Fruit fly (Drosophila melanogaster): ENCODE data around the gene MED30.

MED30 gene

dm6 chr3L:638031-638414 is 15.9 kb downstream of the MED30 start (continued):
- TF ChIP-seq CG6272 (GFP tag; IDR thresholded peaks at IDR 0.05) (no peak), Nf-YA (GFP tag; IDR thresholded peaks at IDR 0.05) (0 out of 2 replicates have a peak, but pooled peaks have one; percentile 20), CG3281 (GFP tag; optimal IDR thresholded peaks at IDR 0.05) (no peak), wdn (GFP tag; IDR thresholded peaks at IDR 0.05) (no peak), ci (GFP tag; IDR thresholded peaks at IDR 0.05) (peak; percentile 55; the same call in 1 of the 3 replicates), CG4707 (GFP tag; optimal IDR thresholded peaks at IDR 0.05) (no peak), NFAT (GFP tag; IDR thresholded peaks at IDR 0.05) (no peak), H2.0 (GFP tag; IDR thresholded peaks at IDR 0.05) (no peak), ken (GFP tag; IDR thresholded peaks at IDR 0.05) (0 out of 3 replicates have a peak, but pooled peaks have one; percentile 10), vvl (GFP tag; IDR thresholded peaks at IDR 0.05) (no peak), al (GFP tag; IDR thresholded peaks at IDR 0.05) (no peak), sug (tag; optimal IDR thresholded peaks at IDR 0.05) (peak; percentile 94), ase (GFP tag; IDR thresholded peaks at IDR 0.05) (no peak), CG8281 (tag; optimal IDR thresholded peaks at IDR 0.05) (peak; percentile 17), Sin3A (optimal IDR thresholded peaks at IDR 0.05) (no peak), CG8388 (GFP tag; optimal IDR thresholded peaks at IDR 0.05) (no peak), CG16779 (GFP tag; IDR thresholded peaks at IDR 0.05) (no peak), Atf3 (GFP tag; optimal IDR thresholded peaks at IDR 0.05) (no peak), dmrt11E (tag; optimal IDR thresholded peaks at IDR 0.05) (no peak), Hand (GFP tag; optimal IDR thresholded peaks at IDR 0.05) (no peak), CG7987 (GFP tag; optimal IDR thresholded peaks at IDR 0.05) (no peak), seq (GFP tag; IDR thresholded peaks at IDR 0.05) (no peak), zf30C (GFP tag; optimal IDR thresholded peaks at IDR 0.05) (no peak), CG6813 (GFP tag; optimal IDR thresholded peaks at IDR 0.05) (no peak), CG14014 (GFP tag; IDR thresholded peaks at IDR 0.05) (no peak), CG10147 (GFP tag; optimal IDR thresholded peaks at IDR 0.05) (no peak), CG4404 (GFP tag; IDR thresholded peaks at IDR 0.05) (no peak), pho (GFP tag; optimal IDR thresholded peaks at IDR 0.05) (no peak), eve (GFP tag; optimal IDR thresholded peaks at IDR 0.05) (no peak), Hey (tag; optimal IDR thresholded peaks at IDR 0.05) (peak; percentile 7), usp (GFP tag; optimal IDR thresholded peaks at IDR 0.05) (no peak), ro (GFP tag; IDR thresholded peaks at IDR 0.05) (no peak), ham (GFP tag; IDR thresholded peaks at IDR 0.05) (no peak), peb (GFP tag; IDR thresholded peaks at IDR 0.05) (no peak), Mad (GFP tag; optimal IDR thresholded peaks at IDR 0.05) (no peak), CG10366 (GFP tag; IDR thresholded peaks at IDR 0.05) (no peak), CG11696 (GFP tag; IDR thresholded peaks at IDR 0.05) (no peak), CG14860 (GFP tag; IDR thresholded peaks at IDR 0.05; ENCODE audit: partially characterized antibody) (no peak), Dref (GFP tag; IDR thresholded peaks at IDR 0.05) (no peak), Rfx (GFP tag; IDR thresholded peaks at IDR 0.05) (0 out of 2 replicates have a peak, but pooled peaks have one; percentile 10), dysf (GFP tag; IDR thresholded peaks at IDR 0.05) (no peak), D19B (GFP tag; optimal IDR thresholded peaks at IDR 0.05) (no peak), cato (GFP tag; optimal IDR thresholded peaks at IDR 0.05; ENCODE audit: borderline replicate concordance) (no peak), Stat92E (GFP tag; optimal IDR thresholded peaks at IDR 0.05) (no peak), Ets65A (GFP tag) (no peak), Optix (GFP tag; IDR thresholded peaks at IDR 0.05) (no peak), Vsx1 (GFP tag; optimal IDR thresholded peaks at IDR 0.05) (no peak), org-1 (GFP tag; optimal IDR thresholded peaks at IDR 0.05) (no peak), slbo (GFP tag; IDR thresholded peaks at IDR 0.05) (0 out of 2 replicates have a peak, but pooled peaks have one; percentile 9), klu (GFP tag; IDR thresholded peaks at IDR 0.05) (no peak), Nf-YC (tag; optimal IDR thresholded peaks at IDR 0.05) (no peak), Meics (GFP tag; optimal IDR thresholded peaks at IDR 0.05) (peak; percentile 13), CG1529 (GFP tag; optimal IDR thresholded peaks at IDR 0.05) (no peak)

Measured in whole organism, embryonic.